Worm (Caenorhabditis elegans) whole organism, L2 larva: Measurements from ENCODE around the gene F31B9.2.
A peak's percentile ranks its signal among the peaks of the same experiment; 100 is the strongest.

Source experiments
- C34F6.9 ChIP-seq: fragments of 150-350 bp; optimal IDR thresholded peaks from 2 replicates; lab custom pipeline; 2014; ENCODE audit warnings: missing biosample characterization, missing genetic modification characterization
- F13H6.1 ChIP-seq: sonication (generic microtip); optimal IDR thresholded peaks from 2 replicates; lab custom pipeline; 2016; ENCODE audit warnings: missing genetic modification characterization, missing compliant biosample characterization
- Y55F3AM.14 ChIP-seq: fragments of 200-800 bp; sonication (Bioruptor generic); optimal IDR thresholded peaks from 2 replicates; lab custom pipeline; 2018; ENCODE audit warnings: mild to moderate bottlenecking, missing genetic modification characterization, missing compliant biosample characterization
- ZK546.5 ChIP-seq: sonication (generic microtip); optimal IDR thresholded peaks from 2 replicates; lab custom pipeline; 2017; ENCODE audit warnings: missing biosample characterization, missing genetic modification characterization
- alr-1 ChIP-seq: fragments of 150-350 bp; optimal IDR thresholded peaks from 2 replicates; lab custom pipeline; 2014; ENCODE audit warnings: missing biosample characterization, missing genetic modification characterization
- aly-2 ChIP-seq: fragments of 150-350 bp; optimal IDR thresholded peaks from 2 replicates; lab custom pipeline; 2014; ENCODE audit warnings: missing biosample characterization, missing genetic modification characterization
- blmp-1 ChIP-seq: sonication (generic microtip); optimal IDR thresholded peaks from 2 replicates; lab custom pipeline; 2017; ENCODE audit warnings: missing genetic modification characterization, mild to moderate bottlenecking, missing compliant biosample characterization, antibody characterized with exemption, moderate library complexity; ENCODE audit not compliant: insufficient read depth
- ceh-16 ChIP-seq: fragments of 150-350 bp; optimal IDR thresholded peaks from 2 replicates; lab custom pipeline; 2014; ENCODE audit warnings: missing biosample characterization, missing genetic modification characterization
- ceh-82 ChIP-seq: fragments of 150-350 bp; optimal IDR thresholded peaks from 2 replicates; lab custom pipeline; 2014; ENCODE audit warnings: missing biosample characterization, missing genetic modification characterization
- dmd-4 ChIP-seq: sonication (generic microtip); optimal IDR thresholded peaks from 2 replicates; lab custom pipeline; 2017; ENCODE audit warnings: missing biosample characterization, missing genetic modification characterization
- egl-27 ChIP-seq: sonication (generic microtip); optimal IDR thresholded peaks from 3 replicates; lab custom pipeline; 2017; ENCODE audit warnings: missing biosample characterization, missing genetic modification reagents, missing genetic modification characterization
- elt-1 ChIP-seq: fragments of 150-350 bp; optimal IDR thresholded peaks from 2 replicates; lab custom pipeline; 2014; ENCODE audit warnings: missing biosample characterization, missing genetic modification characterization
- fos-1 ChIP-seq: fragments of 150-350 bp; optimal IDR thresholded peaks from 2 replicates; lab custom pipeline; 2014; ENCODE audit warnings: missing biosample characterization, missing genetic modification characterization
- gmeb-1 ChIP-seq: fragments of 150-350 bp; optimal IDR thresholded peaks from 2 replicates; lab custom pipeline; 2014; ENCODE audit warnings: missing biosample characterization, missing genetic modification characterization
- lin-11 ChIP-seq: fragments of 150-350 bp; sonication (generic microtip); optimal IDR thresholded peaks from 2 replicates; lab custom pipeline; 2014; ENCODE audit warnings: missing biosample characterization, missing genetic modification characterization, inconsistent platforms, mixed read lengths
- lin-13 ChIP-seq: fragments of 150-350 bp; optimal IDR thresholded peaks from 2 replicates; lab custom pipeline; 2014; ENCODE audit warnings: missing biosample characterization, missing genetic modification reagents, missing genetic modification characterization
- mbf-1 ChIP-seq: sonication (generic microtip); optimal IDR thresholded peaks from 2 replicates; lab custom pipeline; 2017; ENCODE audit warnings: missing biosample characterization, missing genetic modification characterization
- mdl-1 ChIP-seq, 2 experiments: fragments of 150-350 bp in 1 of 2; sonication (generic microtip) in 1 of 2; optimal IDR thresholded peaks; 2 replicates each; lab custom pipeline; 2017; ENCODE audit warnings: missing biosample characterization in 2 of 2, missing genetic modification characterization in 2 of 2
- nhr-11 ChIP-seq: fragments of 150-350 bp; optimal IDR thresholded peaks from 2 replicates; lab custom pipeline; 2014; ENCODE audit warnings: missing biosample characterization, missing genetic modification characterization
- nhr-12 ChIP-seq: fragments of 150-350 bp; optimal IDR thresholded peaks from 2 replicates; lab custom pipeline; 2014; ENCODE audit warnings: missing biosample characterization, missing genetic modification characterization
- nhr-129 ChIP-seq: fragments of 150-350 bp; optimal IDR thresholded peaks from 2 replicates; lab custom pipeline; 2014; ENCODE audit warnings: missing biosample characterization, missing genetic modification characterization
- nhr-21 ChIP-seq: fragments of 150-350 bp; optimal IDR thresholded peaks from 2 replicates; lab custom pipeline; 2014; ENCODE audit warnings: missing biosample characterization, missing genetic modification characterization
- nhr-25 ChIP-seq: fragments of 150-350 bp; sonication (generic microtip); optimal IDR thresholded peaks from 3 replicates; lab custom pipeline; 2014; ENCODE audit warnings: missing biosample characterization, missing genetic modification characterization
- nhr-6 ChIP-seq: fragments of 150-350 bp; optimal IDR thresholded peaks from 2 replicates; lab custom pipeline; 2014; ENCODE audit warnings: missing biosample characterization, missing genetic modification characterization
- nhr-77 ChIP-seq: fragments of 150-350 bp; optimal IDR thresholded peaks from 2 replicates; lab custom pipeline; 2014; ENCODE audit warnings: missing biosample characterization, missing genetic modification characterization
- peb-1 ChIP-seq: fragments of 150-350 bp; optimal IDR thresholded peaks from 2 replicates; lab custom pipeline; 2014; ENCODE audit warnings: missing biosample characterization, missing genetic modification characterization
- sem-4 ChIP-seq: fragments of 150-350 bp; optimal IDR thresholded peaks from 2 replicates; lab custom pipeline; 2014; ENCODE audit warnings: missing biosample characterization, missing genetic modification reagents, missing genetic modification characterization
- sma-3 ChIP-seq: sonication (generic microtip); optimal IDR thresholded peaks from 2 replicates; lab custom pipeline; 2016; ENCODE audit warnings: missing genetic modification reagents, missing genetic modification characterization, missing compliant biosample characterization
- snpc-4 ChIP-seq: fragments of 150-350 bp; optimal IDR thresholded peaks from 2 replicates; lab custom pipeline; 2014; ENCODE audit warnings: missing biosample characterization, missing genetic modification characterization
- unc-55 ChIP-seq: fragments of 150-350 bp; sonication (generic microtip); optimal IDR thresholded peaks from 3 replicates; lab custom pipeline; 2014; ENCODE audit warnings: missing biosample characterization, missing genetic modification reagents, missing genetic modification characterization
- ztf-1 ChIP-seq: fragments of 200-800 bp; sonication (Bioruptor generic); conservative IDR thresholded peaks from 2 replicates; pipeline ENCODE4 v1.3.6; 2022; ENCODE audit warnings: missing genetic modification characterization, missing compliant biosample characterization

Gene F31B9.2

DNA sequence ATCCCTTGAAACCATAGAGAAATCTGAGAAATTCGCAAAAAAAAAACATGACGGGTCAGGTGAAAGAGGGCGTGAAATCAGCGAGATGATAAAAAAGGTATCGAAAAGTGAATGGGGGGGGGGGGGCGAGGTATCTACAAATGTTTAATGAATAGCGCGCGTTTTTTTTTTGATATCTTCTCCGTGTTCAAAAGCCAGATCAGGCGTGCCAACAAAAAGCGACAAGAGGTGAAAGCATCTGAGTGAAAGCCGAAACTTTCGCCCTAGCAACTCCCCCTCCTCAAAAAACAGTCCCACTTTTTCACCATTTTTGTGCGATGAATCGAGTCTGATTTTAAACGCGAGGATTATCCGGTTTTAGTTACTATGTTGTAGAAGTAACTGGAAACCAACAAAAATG lies 29.2 kb upstream of the F31B9.2 start:
- no peak for TF ChIP-seq sma-3 (GFP tag; lab: Kevin White, UChicago)
- TF ChIP-seq blmp-1 (tag; lab: Kevin White, UChicago), result peak; percentile 91

DNA sequence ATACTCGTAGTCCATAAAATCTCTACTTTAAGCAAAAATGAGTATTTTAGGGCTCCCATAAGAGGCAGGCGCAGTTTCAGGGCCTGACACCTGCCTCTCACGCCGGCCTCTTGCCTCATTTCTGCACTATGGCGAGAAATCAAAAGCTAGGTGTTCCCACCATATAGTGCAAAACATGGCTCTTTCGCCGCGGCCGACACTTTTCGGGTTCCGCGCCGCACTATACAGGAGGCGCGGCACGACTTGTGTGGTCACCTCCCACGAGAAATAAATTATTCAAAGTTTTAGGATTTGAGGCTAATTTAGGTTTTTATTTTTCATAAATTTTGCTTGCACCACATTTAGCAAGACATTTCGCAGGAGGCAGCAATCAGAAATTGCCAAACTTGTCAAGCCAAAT lies 24.6 kb upstream of the F31B9.2 start:
- no peak for TF ChIP-seq mbf-1 (tag; lab: Kevin White, UChicago)
- TF ChIP-seq egl-27 (tag; lab: Kevin White, UChicago), result no peak
- TF ChIP-seq snpc-4 (tag; lab: Kevin White, UChicago), result peak; percentile 30

DNA sequence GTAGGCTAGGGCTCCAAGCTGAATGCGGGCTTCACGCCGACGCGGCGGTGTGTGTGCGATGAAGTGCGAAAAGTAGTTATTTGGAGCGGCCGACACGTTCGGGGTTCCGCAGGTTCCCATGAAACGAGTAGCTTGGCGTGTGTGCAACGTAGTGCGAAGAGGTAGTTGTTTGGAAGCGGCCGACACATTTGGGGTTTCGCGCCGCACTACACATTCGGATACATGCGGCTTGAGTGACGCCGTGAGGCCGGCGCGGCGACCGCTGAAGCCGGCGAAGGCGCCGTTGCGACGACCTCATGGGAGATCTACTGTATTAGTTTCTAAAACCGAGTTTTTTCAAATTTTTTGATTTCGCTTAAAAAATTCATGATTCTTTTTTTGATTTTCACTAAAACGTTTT lies 16.0 kb upstream of the F31B9.2 start:
- TF ChIP-seq Y55F3AM.14 (GFP tag; lab: Kevin White, UChicago) (no peak), nhr-21 (tag; lab: Kevin White, UChicago) (no peak), ztf-1 (GFP tag; lab: Robert Waterston, UW) (no peak), nhr-6 (tag; lab: Kevin White, UChicago) (no peak), sem-4 (no peak), lin-13 (no peak), aly-2 (tag; lab: Kevin White, UChicago) (no peak), nhr-129 (tag; lab: Kevin White, UChicago) (no peak), unc-55 (GFP tag; lab: Kevin White, UChicago) (no peak)

DNA sequence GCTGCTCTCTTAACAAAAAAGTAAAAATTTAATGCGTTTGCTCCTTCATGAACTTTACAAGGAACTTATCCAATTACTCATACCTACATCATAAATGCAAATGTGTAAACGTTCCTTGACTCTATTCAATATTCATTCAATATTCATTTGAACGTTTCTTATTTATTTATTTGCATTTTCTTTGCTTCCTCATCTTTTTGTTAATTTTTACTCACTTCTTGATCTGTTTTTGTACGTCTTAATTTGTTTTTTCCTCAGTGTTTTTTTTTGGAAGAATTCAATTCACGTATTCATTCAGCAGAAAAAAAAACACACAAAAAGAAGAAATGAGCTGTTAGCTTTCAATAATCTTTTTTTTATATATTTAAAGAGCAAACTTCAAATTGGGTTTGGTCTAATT lies 14.3 kb upstream of the F31B9.2 start:
- TF ChIP-seq elt-1 (tag; lab: Kevin White, UChicago) (no peak), nhr-6 (tag; lab: Kevin White, UChicago) (no peak), nhr-77 (no peak), blmp-1 (tag; lab: Kevin White, UChicago) (no peak), lin-11 (tag; lab: Kevin White, UChicago) (no peak), alr-1 (tag; lab: Kevin White, UChicago) (no peak), sma-3 (GFP tag; lab: Kevin White, UChicago) (no peak), aly-2 (tag; lab: Kevin White, UChicago) (no peak), egl-27 (tag; lab: Kevin White, UChicago) (no peak)

DNA sequence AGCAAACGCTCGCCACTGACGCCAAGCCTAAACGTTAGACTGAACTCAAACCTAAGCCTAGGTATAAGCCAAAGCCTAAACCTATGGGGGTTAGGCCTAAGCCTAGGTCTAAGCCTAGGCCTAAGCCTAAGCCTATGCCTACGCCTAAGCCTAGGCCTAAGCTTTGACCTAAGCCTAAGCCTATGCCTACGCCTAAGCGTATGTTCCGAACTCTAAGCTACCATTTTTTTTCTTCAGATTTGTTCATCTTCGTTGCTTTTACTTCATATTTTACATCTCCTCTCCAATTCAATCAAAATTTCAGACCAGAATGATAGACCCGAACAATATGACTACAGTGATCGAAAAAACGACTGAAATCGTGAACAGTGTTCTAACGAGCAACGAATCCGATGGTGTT lies 6.8 kb upstream of the F31B9.2 start, which contains the start of gene npr-33:
Gene npr-33 (plus strand): TSS at position 301 of the 400 bp plus-strand sequence.
- TF ChIP-seq sma-3 (GFP tag; lab: Kevin White, UChicago) (no peak), nhr-25 (tag; lab: Kevin White, UChicago) (no peak), ceh-16 (tag; lab: Kevin White, UChicago) (no peak), nhr-11 (tag; lab: Kevin White, UChicago) (no peak), nhr-12 (tag; lab: Kevin White, UChicago) (no peak), lin-11 (tag; lab: Kevin White, UChicago) (no peak)

DNA sequence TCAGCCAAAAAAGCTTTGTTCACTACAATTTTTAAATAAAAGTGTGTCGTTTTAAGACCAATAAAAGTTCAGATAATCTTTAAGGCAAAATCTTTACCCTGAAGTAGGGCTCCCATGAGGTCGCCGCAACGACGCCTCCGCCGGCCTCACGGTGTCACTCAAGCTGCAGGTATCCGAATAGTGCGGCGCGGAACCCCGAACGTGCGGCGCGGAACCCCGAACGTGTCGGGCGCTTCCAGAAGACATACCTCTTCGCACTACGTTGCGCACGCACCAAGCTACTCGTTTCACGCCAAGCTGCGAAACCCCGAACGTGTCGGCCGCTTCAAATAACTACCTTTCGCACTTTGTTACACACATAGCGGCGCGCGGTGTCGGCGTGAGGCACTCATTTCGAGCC lies 4.3 kb upstream of the F31B9.2 start:
- no peak for TF ChIP-seq peb-1

DNA sequence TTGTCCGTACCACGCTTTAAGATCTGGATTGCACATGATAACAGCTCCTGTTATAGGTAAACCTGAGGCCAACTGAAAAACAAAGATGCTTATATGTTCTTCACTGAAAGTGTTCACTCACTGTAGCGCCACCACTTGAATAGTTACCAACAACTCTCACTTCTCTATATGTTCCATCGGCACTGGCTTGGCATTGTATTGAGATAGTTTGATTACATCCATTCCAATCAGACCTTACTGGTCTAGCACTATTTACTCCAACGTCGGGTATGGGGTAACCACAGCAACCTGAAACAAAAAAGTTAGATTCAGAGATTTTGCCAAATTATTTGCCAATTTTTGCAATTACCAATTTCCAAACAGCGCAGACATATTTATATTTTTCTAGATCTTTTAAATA lies 1.4 kb upstream of the F31B9.2 start:
- no peak for TF ChIP-seq gmeb-1
- TF ChIP-seq mdl-1 (tag; optimal IDR thresholded peaks at IDR 0.05; lab: Kevin White, UChicago), result no peak
- no peak for TF ChIP-seq ZK546.5 (tag; lab: Kevin White, UChicago)
- TF ChIP-seq mbf-1 (tag; lab: Kevin White, UChicago), result no peak
- no peak for TF ChIP-seq ceh-82 (tag; lab: Kevin White, UChicago)
- TF ChIP-seq peb-1, result no peak
- no peak for TF ChIP-seq ceh-16 (tag; lab: Kevin White, UChicago)
- TF ChIP-seq dmd-4, result no peak
- TF ChIP-seq alr-1 (tag; lab: Kevin White, UChicago), result no peak
- no peak for TF ChIP-seq egl-27 (tag; lab: Kevin White, UChicago)
- no peak for TF ChIP-seq Y55F3AM.14 (GFP tag; lab: Kevin White, UChicago)
- TF ChIP-seq F13H6.1 (tag; lab: Kevin White, UChicago), result no peak
- TF ChIP-seq fos-1, result no peak
- no peak for TF ChIP-seq aly-2 (tag; lab: Kevin White, UChicago)
- no peak for TF ChIP-seq C34F6.9 (tag; lab: Kevin White, UChicago)
